Fruit fly (Drosophila melanogaster): ENCODE measurements around the gene koko.

koko gene

dm6 chr3R:18438181-18438826 lies 35.5 kb downstream of the koko start (continued):
- no peak for TF ChIP-seq CG4730 (GFP tag; IDR thresholded peaks at IDR 0.05)
- TF ChIP-seq chif (GFP tag; optimal IDR thresholded peaks at IDR 0.05), result no peak
- no peak for TF ChIP-seq h (optimal IDR thresholded peaks at IDR 0.05)
- no peak for TF ChIP-seq Nf-YB (GFP tag; optimal IDR thresholded peaks at IDR 0.05)
- TF ChIP-seq seq (GFP tag; IDR thresholded peaks at IDR 0.05), result no peak
- peak; percentile 47 for TF ChIP-seq Asciz (GFP tag; optimal IDR thresholded peaks at IDR 0.05)
- TF ChIP-seq TFAM (GFP tag; optimal IDR thresholded peaks at IDR 0.05), result no peak
- TF ChIP-seq CG6765 (GFP tag; optimal IDR thresholded peaks at IDR 0.05), result no peak
- peak; percentile 7 for TF ChIP-seq CG1792 (GFP tag; optimal IDR thresholded peaks at IDR 0.05)
- no peak for TF ChIP-seq Kr (GFP tag; optimal IDR thresholded peaks at IDR 0.05)
- TF ChIP-seq CG12391 (tag; optimal IDR thresholded peaks at IDR 0.05), result no peak
- no peak for TF ChIP-seq Jarid2 (GFP tag; optimal IDR thresholded peaks at IDR 0.05)

- TF ChIP-seq CG4707 (GFP tag; optimal IDR thresholded peaks at IDR 0.05) (peak; percentile 33), CG12299 (tag; optimal IDR thresholded peaks at IDR 0.05) (peak; percentile 44), run (tag; optimal IDR thresholded peaks at IDR 0.05) (no peak), CG18476 (GFP tag; optimal IDR thresholded peaks at IDR 0.05) (peak; percentile 29), zen (tag; optimal IDR thresholded peaks at IDR 0.05) (peak; percentile 2), CG4820 (GFP tag; optimal IDR thresholded peaks at IDR 0.05) (no peak), pnt (GFP tag; optimal IDR thresholded peaks at IDR 0.05) (peak; percentile 11), CG5953 (GFP tag; IDR thresholded peaks at IDR 0.05) (no peak), CG13287 (GFP tag; IDR thresholded peaks at IDR 0.05; ENCODE audit: partially characterized antibody) (0 out of 2 replicates have a peak, but pooled peaks have one; percentile 14), zf30C (GFP tag; optimal IDR thresholded peaks at IDR 0.05) (no peak), Doc2 (GFP tag; IDR thresholded peaks at IDR 0.05) (no peak), CG10565 (GFP tag; optimal IDR thresholded peaks at IDR 0.05) (no peak), CG1647 (GFP tag; optimal IDR thresholded peaks at IDR 0.05) (peak; percentile 34), chif (GFP tag; optimal IDR thresholded peaks at IDR 0.05) (peak in 1 of 2 experiments; percentile 29), CG17186 (GFP tag; optimal IDR thresholded peaks at IDR 0.05) (no peak), CG17912 (GFP tag; optimal IDR thresholded peaks at IDR 0.05) (no peak), CG30431 (GFP tag; optimal IDR thresholded peaks at IDR 0.05) (peak; percentile 1), CG10147 (GFP tag; optimal IDR thresholded peaks at IDR 0.05) (peak; percentile 59), CG33213 (GFP tag; optimal IDR thresholded peaks at IDR 0.05) (peak; percentile 56), odd (GFP tag; optimal IDR thresholded peaks at IDR 0.05) (peak; percentile 65), pho (GFP tag; optimal IDR thresholded peaks at IDR 0.05) (peak; percentile 43), al (GFP tag; IDR thresholded peaks at IDR 0.05) (peak; percentile 32; the same call in 1 of the 2 replicates), lmd (GFP tag; IDR thresholded peaks at IDR 0.05) (no peak; the same call in 1 of the 2 replicates), Hr51 (GFP tag; optimal IDR thresholded peaks at IDR 0.05) (peak in 1 of 2 experiments; percentile 69), Sox100B (GFP tag; optimal IDR thresholded peaks at IDR 0.05) (peak; percentile 48), HLH3B (GFP tag; IDR thresholded peaks at IDR 0.05) (peak; percentile 36; the same call in 1 of the 2 replicates), az2 (GFP tag; optimal IDR thresholded peaks at IDR 0.05) (no peak), h (optimal IDR thresholded peaks at IDR 0.05) (no peak), NfI (GFP tag; optimal IDR thresholded peaks at IDR 0.05) (peak; percentile 39), CG7987 (GFP tag; optimal IDR thresholded peaks at IDR 0.05) (peak; percentile 77), CG9437 (GFP tag; optimal IDR thresholded peaks at IDR 0.05) (peak; percentile 39), her (GFP tag; optimal IDR thresholded peaks at IDR 0.05) (peak; percentile 55), Fer1 (GFP tag; optimal IDR thresholded peaks at IDR 0.05) (peak; percentile 55), CG16815 (GFP tag; optimal IDR thresholded peaks at IDR 0.05) (no peak), unpg (GFP tag; optimal IDR thresholded peaks at IDR 0.05) (peak; percentile 47), tll (GFP tag; optimal IDR thresholded peaks at IDR 0.05) (no peak)
Measured at dm6 chr3R:18438827-18439717, 36.2 kb downstream of the koko start.
